Worm (Caenorhabditis elegans) whole organism, young adult: ENCODE data around the gene srx-23.

ENCODE experiments used
- F39B2.1 ChIP-seq: fragments of 200-800 bp; sonication (Bioruptor generic); IDR thresholded peaks from 2 replicates; pipeline ENCODE4 v1.3.6; 2022; ENCODE audit warnings: missing genetic modification reagents, missing genetic modification characterization, missing compliant biosample characterization
- Y67H2A.10 ChIP-seq: fragments of 200-800 bp; sonication (Bioruptor generic); conservative IDR thresholded peaks from 2 replicates; pipeline ENCODE4 v1.3.6; 2022; ENCODE audit warnings: missing genetic modification reagents, missing genetic modification characterization, missing compliant biosample characterization
- ama-1 ChIP-seq, 3 experiments: fragments of 150-350 bp in 1 of 3; sonication (generic microtip) in 2 of 3; optimal IDR thresholded peaks; 2 replicates each; lab custom pipeline; 2014 to 2018; ENCODE audit warnings: missing biosample characterization in 2 of 3, missing genetic modification characterization in 2 of 3, missing genetic modification reagents in 2 of 3
- athp-1 ChIP-seq: sonication (generic microtip); optimal IDR thresholded peaks from 2 replicates; lab custom pipeline; 2017; ENCODE audit warnings: mild to moderate bottlenecking, missing genetic modification characterization, missing compliant biosample characterization
- attf-3 ChIP-seq: fragments of 200-800 bp; sonication (Bioruptor generic); conservative IDR thresholded peaks from 2 replicates; pipeline ENCODE4 v1.3.6; 2022; ENCODE audit warnings: missing genetic modification reagents, missing genetic modification characterization, missing compliant biosample characterization
- bed-2 ChIP-seq: fragments of 200-800 bp; sonication (Bioruptor generic); IDR thresholded peaks from 2 replicates; pipeline ENCODE4 v1.3.6; 2022; ENCODE audit warnings: missing genetic modification reagents, missing genetic modification characterization, missing compliant biosample characterization
- dpff-1 ChIP-seq: sonication (generic microtip); optimal IDR thresholded peaks from 2 replicates; lab custom pipeline; 2017; ENCODE audit warnings: mild to moderate bottlenecking, missing genetic modification characterization, missing compliant biosample characterization
- ekl-4 ChIP-seq: fragments of 200-800 bp; sonication (Bioruptor generic); IDR thresholded peaks from 2 replicates; pipeline ENCODE4 v1.3.6; 2022; ENCODE audit warnings: missing genetic modification reagents, missing genetic modification characterization, missing compliant biosample characterization
- let-526 ChIP-seq: fragments of 200-800 bp; sonication (Bioruptor generic); IDR thresholded peaks from 2 replicates; pipeline ENCODE4 v1.3.6; 2022; ENCODE audit warnings: missing genetic modification reagents, missing genetic modification characterization, missing compliant biosample characterization
- lin-40 ChIP-seq: sonication (generic microtip); optimal IDR thresholded peaks from 2 replicates; lab custom pipeline; 2016; ENCODE audit warnings: missing genetic modification characterization, mild to moderate bottlenecking, missing compliant biosample characterization, missing genotype, missing genetic modification reagents
- madf-8 ChIP-seq: fragments of 200-800 bp; sonication (Bioruptor generic); conservative IDR thresholded peaks from 2 replicates; pipeline ENCODE4 v1.3.6; 2022; ENCODE audit warnings: missing genetic modification reagents, missing genetic modification characterization, missing compliant biosample characterization
- nfyb-1 ChIP-seq: fragments of 200-800 bp; sonication (Bioruptor generic); IDR thresholded peaks from 2 replicates; pipeline ENCODE4 v1.3.6; 2022; ENCODE audit warnings: missing genetic modification reagents, missing genetic modification characterization, missing compliant biosample characterization
- nhr-120 ChIP-seq: fragments of 200-800 bp; sonication (Bioruptor generic); IDR thresholded peaks from 2 replicates; pipeline ENCODE4 v1.3.6; 2022; ENCODE audit warnings: missing genetic modification characterization, missing compliant biosample characterization
- ztf-3 ChIP-seq: fragments of 200-800 bp; sonication (Bioruptor generic); optimal IDR thresholded peaks from 2 replicates; lab custom pipeline; 2018; ENCODE audit warnings: mild to moderate bottlenecking, missing genetic modification characterization, missing compliant biosample characterization

- TF ChIP-seq madf-8 (GFP tag; lab: Robert Waterston, UW) (no peak), athp-1 (tag; lab: Kevin White, UChicago) (no peak), dpff-1 (tag; lab: Kevin White, UChicago) (no peak), let-526 (no peak), Y67H2A.10 (GFP tag; lab: Robert Waterston, UW) (no peak), nhr-120 (GFP tag; lab: Robert Waterston, UW) (no peak), ekl-4 (GFP tag; lab: Robert Waterston, UW) (no peak), ztf-3 (GFP tag; lab: Kevin White, UChicago) (no peak), attf-3 (GFP tag; lab: Robert Waterston, UW) (no peak), F39B2.1 (no peak), ama-1 (optimal IDR thresholded peaks at IDR 0.05; lab: Kevin White, UChicago) (no peak), ama-1 (GFP tag; optimal IDR thresholded peaks at IDR 0.05; lab: Kevin White, UChicago) (no peak), bed-2 (GFP tag; lab: Robert Waterston, UW) (no peak), lin-40 (tag; lab: Kevin White, UChicago) (no peak), nfyb-1 (GFP tag; lab: Robert Waterston, UW) (no peak)
Measured at ce11 chrV:692720-693422, 10.7 kb downstream of the srx-23 start, which contains the start of gene srx-4.
